Worm (Caenorhabditis elegans) whole organism, L2 larva: ENCODE results near the gene C16A11.5.

ENCODE experiments used
- C34F6.9 ChIP-seq: fragments of 150-350 bp; optimal IDR thresholded peaks from 2 replicates; lab custom pipeline; 2014; ENCODE audit warnings: missing biosample characterization, missing genetic modification characterization
- F13H6.1 ChIP-seq: sonication (generic microtip); optimal IDR thresholded peaks from 2 replicates; lab custom pipeline; 2016; ENCODE audit warnings: missing genetic modification characterization, missing compliant biosample characterization
- R02D3.7 ChIP-seq: fragments of 150-350 bp; optimal IDR thresholded peaks from 2 replicates; lab custom pipeline; 2014; ENCODE audit warnings: missing biosample characterization, missing genetic modification characterization
- Y55F3AM.14 ChIP-seq: fragments of 200-800 bp; sonication (Bioruptor generic); optimal IDR thresholded peaks from 2 replicates; lab custom pipeline; 2018; ENCODE audit warnings: mild to moderate bottlenecking, missing genetic modification characterization, missing compliant biosample characterization
- alr-1 ChIP-seq: fragments of 150-350 bp; optimal IDR thresholded peaks from 2 replicates; lab custom pipeline; 2014; ENCODE audit warnings: missing biosample characterization, missing genetic modification characterization
- aly-2 ChIP-seq: fragments of 150-350 bp; optimal IDR thresholded peaks from 2 replicates; lab custom pipeline; 2014; ENCODE audit warnings: missing biosample characterization, missing genetic modification characterization
- ama-1 ChIP-seq: fragments of 150-350 bp; optimal IDR thresholded peaks from 2 replicates; lab custom pipeline; 2018; ENCODE audit warnings: inconsistent platforms
- blmp-1 ChIP-seq: sonication (generic microtip); optimal IDR thresholded peaks from 2 replicates; lab custom pipeline; 2017; ENCODE audit warnings: missing genetic modification characterization, mild to moderate bottlenecking, missing compliant biosample characterization, antibody characterized with exemption, moderate library complexity; ENCODE audit not compliant: insufficient read depth
- ceh-82 ChIP-seq: fragments of 150-350 bp; optimal IDR thresholded peaks from 2 replicates; lab custom pipeline; 2014; ENCODE audit warnings: missing biosample characterization, missing genetic modification characterization
- egl-27 ChIP-seq: sonication (generic microtip); optimal IDR thresholded peaks from 3 replicates; lab custom pipeline; 2017; ENCODE audit warnings: missing biosample characterization, missing genetic modification reagents, missing genetic modification characterization
- elt-1 ChIP-seq: fragments of 150-350 bp; optimal IDR thresholded peaks from 2 replicates; lab custom pipeline; 2014; ENCODE audit warnings: missing biosample characterization, missing genetic modification characterization
- fos-1 ChIP-seq: fragments of 150-350 bp; optimal IDR thresholded peaks from 2 replicates; lab custom pipeline; 2014; ENCODE audit warnings: missing biosample characterization, missing genetic modification characterization
- gmeb-1 ChIP-seq: fragments of 150-350 bp; optimal IDR thresholded peaks from 2 replicates; lab custom pipeline; 2014; ENCODE audit warnings: missing biosample characterization, missing genetic modification characterization
- lin-11 ChIP-seq: fragments of 150-350 bp; sonication (generic microtip); optimal IDR thresholded peaks from 2 replicates; lab custom pipeline; 2014; ENCODE audit warnings: missing biosample characterization, missing genetic modification characterization, inconsistent platforms, mixed read lengths
- lin-13 ChIP-seq: fragments of 150-350 bp; optimal IDR thresholded peaks from 2 replicates; lab custom pipeline; 2014; ENCODE audit warnings: missing biosample characterization, missing genetic modification reagents, missing genetic modification characterization
- lin-39 ChIP-seq: fragments of 150-350 bp; optimal IDR thresholded peaks from 2 replicates; lab custom pipeline; 2014; ENCODE audit warnings: missing biosample characterization, missing genetic modification reagents, missing genetic modification characterization
- mab-5 ChIP-seq: fragments of 150-350 bp; optimal IDR thresholded peaks from 2 replicates; lab custom pipeline; 2014; ENCODE audit warnings: missing biosample characterization, missing genetic modification characterization
- mbf-1 ChIP-seq: sonication (generic microtip); optimal IDR thresholded peaks from 2 replicates; lab custom pipeline; 2017; ENCODE audit warnings: missing biosample characterization, missing genetic modification characterization
- mdl-1 ChIP-seq, 2 experiments: fragments of 150-350 bp in 1 of 2; sonication (generic microtip) in 1 of 2; optimal IDR thresholded peaks; 2 replicates each; lab custom pipeline; 2017; ENCODE audit warnings: missing biosample characterization in 2 of 2, missing genetic modification characterization in 2 of 2
- nhr-11 ChIP-seq: fragments of 150-350 bp; optimal IDR thresholded peaks from 2 replicates; lab custom pipeline; 2014; ENCODE audit warnings: missing biosample characterization, missing genetic modification characterization
- nhr-12 ChIP-seq: fragments of 150-350 bp; optimal IDR thresholded peaks from 2 replicates; lab custom pipeline; 2014; ENCODE audit warnings: missing biosample characterization, missing genetic modification characterization
- nhr-129 ChIP-seq: fragments of 150-350 bp; optimal IDR thresholded peaks from 2 replicates; lab custom pipeline; 2014; ENCODE audit warnings: missing biosample characterization, missing genetic modification characterization
- nhr-21 ChIP-seq: fragments of 150-350 bp; optimal IDR thresholded peaks from 2 replicates; lab custom pipeline; 2014; ENCODE audit warnings: missing biosample characterization, missing genetic modification characterization
- nhr-6 ChIP-seq: fragments of 150-350 bp; optimal IDR thresholded peaks from 2 replicates; lab custom pipeline; 2014; ENCODE audit warnings: missing biosample characterization, missing genetic modification characterization
- nhr-77 ChIP-seq: fragments of 150-350 bp; optimal IDR thresholded peaks from 2 replicates; lab custom pipeline; 2014; ENCODE audit warnings: missing biosample characterization, missing genetic modification characterization
- peb-1 ChIP-seq: fragments of 150-350 bp; optimal IDR thresholded peaks from 2 replicates; lab custom pipeline; 2014; ENCODE audit warnings: missing biosample characterization, missing genetic modification characterization
- sem-4 ChIP-seq: fragments of 150-350 bp; optimal IDR thresholded peaks from 2 replicates; lab custom pipeline; 2014; ENCODE audit warnings: missing biosample characterization, missing genetic modification reagents, missing genetic modification characterization
- skn-1 ChIP-seq: sonication (generic microtip); optimal IDR thresholded peaks from 2 replicates; lab custom pipeline; 2017; ENCODE audit warnings: missing biosample characterization, missing genetic modification characterization
- sma-3 ChIP-seq: sonication (generic microtip); optimal IDR thresholded peaks from 2 replicates; lab custom pipeline; 2016; ENCODE audit warnings: missing genetic modification reagents, missing genetic modification characterization, missing compliant biosample characterization
- snpc-4 ChIP-seq: fragments of 150-350 bp; optimal IDR thresholded peaks from 2 replicates; lab custom pipeline; 2014; ENCODE audit warnings: missing biosample characterization, missing genetic modification characterization
- unc-39 ChIP-seq: fragments of 150-350 bp; optimal IDR thresholded peaks from 2 replicates; lab custom pipeline; 2014; ENCODE audit warnings: missing biosample characterization, missing genetic modification characterization
- unc-55 ChIP-seq: fragments of 150-350 bp; sonication (generic microtip); optimal IDR thresholded peaks from 3 replicates; lab custom pipeline; 2014; ENCODE audit warnings: missing biosample characterization, missing genetic modification reagents, missing genetic modification characterization
- unc-62 ChIP-seq: fragments of 150-350 bp; optimal IDR thresholded peaks from 2 replicates; lab custom pipeline; 2014; ENCODE audit warnings: missing biosample characterization, missing genetic modification reagents, missing genetic modification characterization
- ztf-11 ChIP-seq: sonication (generic microtip); optimal IDR thresholded peaks from 2 replicates; lab custom pipeline; 2017; ENCODE audit warnings: missing biosample characterization, missing genetic modification characterization
- ztf-4 ChIP-seq: fragments of 150-350 bp; optimal IDR thresholded peaks from 2 replicates; lab custom pipeline; 2014; ENCODE audit warnings: missing biosample characterization, missing genetic modification characterization

C16A11.5 gene

DNA sequence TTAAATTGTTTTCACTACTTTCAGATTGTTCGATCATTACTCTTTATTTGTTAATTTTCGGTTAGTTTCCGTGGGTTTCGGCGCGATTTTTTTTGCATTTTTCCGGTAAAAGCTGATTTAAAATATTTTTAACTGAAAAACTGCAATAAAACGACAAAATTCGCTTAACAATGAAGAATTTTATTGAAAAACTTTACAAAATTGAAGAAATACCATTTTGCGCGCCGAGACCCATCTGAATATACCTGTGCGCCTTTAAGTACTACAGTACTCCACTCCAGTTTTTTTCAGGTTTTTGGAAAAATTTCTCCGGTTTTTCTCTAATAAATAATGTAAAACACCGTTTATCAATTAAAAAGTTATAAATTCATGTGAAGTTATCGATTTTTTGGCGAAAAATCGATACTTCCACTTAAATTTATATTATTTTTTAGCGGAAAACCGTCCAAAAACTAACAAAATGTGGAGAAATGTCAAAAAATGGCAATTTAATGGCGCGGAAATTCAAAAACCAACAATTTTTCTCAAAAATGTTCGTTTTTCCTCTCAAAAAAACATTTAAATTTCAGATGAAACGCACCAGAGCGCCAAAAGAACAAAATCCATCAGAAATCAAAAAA is 7.8 kb downstream of the C16A11.5 start, which contains the start of gene C16A11.10:
Gene C16A11.10, plus strand, starts transcription at position 570 of the 620 bp plus-strand sequence.
- TF ChIP-seq egl-27 (tag; lab: Kevin White, UChicago) (no peak), ama-1 (no peak), snpc-4 (tag; lab: Kevin White, UChicago) (no peak), sma-3 (GFP tag; lab: Kevin White, UChicago) (no peak), sem-4 (tag; lab: Kevin White, UChicago) (no peak), mbf-1 (tag; lab: Kevin White, UChicago) (no peak), nhr-12 (tag; lab: Kevin White, UChicago) (no peak), ceh-82 (no peak), unc-62 (GFP tag; lab: Kevin White, UChicago) (no peak), lin-11 (tag; lab: Kevin White, UChicago) (no peak), mdl-1 (tag; optimal IDR thresholded peaks at IDR 0.05; lab: Kevin White, UChicago) (no peak), Y55F3AM.14 (GFP tag; lab: Kevin White, UChicago) (no peak), lin-39 (no peak), aly-2 (tag; lab: Kevin White, UChicago) (no peak), gmeb-1 (tag; lab: Kevin White, UChicago) (no peak)
- TF ChIP-seq, all 48 proteins: peak for 0

DNA sequence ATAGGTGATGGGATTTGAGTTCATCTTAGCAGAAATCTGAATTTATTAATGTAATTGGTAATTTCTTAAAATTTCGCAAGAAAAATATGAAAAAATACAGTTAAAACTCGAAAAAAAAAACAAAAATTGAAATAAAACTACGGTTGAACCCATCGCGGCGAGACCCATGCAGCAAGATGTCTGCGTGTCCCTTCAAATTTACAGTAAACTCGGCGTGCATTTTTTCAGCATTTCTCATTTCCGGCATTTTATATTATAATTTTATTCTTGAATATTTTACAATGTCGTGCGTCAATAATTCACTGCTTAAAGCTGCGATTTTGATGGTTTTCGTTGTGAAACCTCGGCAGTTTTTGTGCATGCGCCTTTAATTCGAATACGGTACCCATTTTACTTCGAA is 12.9 kb downstream of the C16A11.5 start, which contains the start of gene fbxc-43:
Gene fbxc-43, minus strand, starts transcription at position 38 of the 400 bp plus-strand sequence.
- TF ChIP-seq aly-2 (tag; lab: Kevin White, UChicago) (no peak), nhr-11 (tag; lab: Kevin White, UChicago) (no peak), nhr-12 (tag; lab: Kevin White, UChicago) (no peak), fos-1 (tag; lab: Kevin White, UChicago) (no peak), lin-39 (no peak), sem-4 (tag; lab: Kevin White, UChicago) (no peak), R02D3.7 (tag; lab: Kevin White, UChicago) (no peak), mab-5 (tag; lab: Kevin White, UChicago) (no peak), ztf-4 (no peak), sma-3 (GFP tag; lab: Kevin White, UChicago) (no peak), elt-1 (tag; lab: Kevin White, UChicago) (no peak), blmp-1 (tag; lab: Kevin White, UChicago) (no peak)

DNA sequence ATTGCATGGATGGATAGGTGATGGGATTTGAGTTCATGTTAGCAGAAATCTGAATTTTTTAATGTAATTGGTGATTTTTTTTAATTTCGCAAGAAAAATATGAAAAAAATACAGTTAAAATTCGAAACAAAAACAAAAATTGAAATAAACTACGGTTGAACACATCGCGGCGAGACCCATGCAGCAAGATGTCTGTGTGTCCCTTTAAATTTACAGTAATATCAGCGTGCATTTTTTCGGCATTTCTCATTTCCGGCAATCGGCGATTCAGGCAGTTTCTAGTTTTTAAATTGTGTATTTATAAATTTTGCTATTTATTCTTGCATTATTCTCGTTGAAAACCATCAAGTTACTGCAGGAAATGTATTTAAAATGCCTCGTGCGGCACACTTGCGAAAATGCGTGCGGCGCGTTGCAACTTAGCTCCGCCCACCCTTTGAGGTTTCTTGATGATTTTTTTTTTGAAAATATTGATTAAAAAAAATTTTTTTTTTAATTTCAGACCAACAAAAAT is 14.7 kb downstream of the C16A11.5 start, which contains the start of the genes fbxc-44 and C16A11.2:
Gene fbxc-44, minus strand, starts transcription at position 51 of the 514 bp plus-strand sequence.
Gene C16A11.2, plus strand, starts transcription at position 503 of the 514 bp plus-strand sequence.
- TF ChIP-seq nhr-129 (tag; lab: Kevin White, UChicago) (peak; percentile 5), F13H6.1 (tag; lab: Kevin White, UChicago) (peak; percentile 22), lin-11 (tag; lab: Kevin White, UChicago) (peak; percentile 18), nhr-77 (tag; lab: Kevin White, UChicago) (no peak), gmeb-1 (tag; lab: Kevin White, UChicago) (peak; percentile 51), unc-55 (peak; percentile 45)
- TF ChIP-seq, all 48 proteins: peak for 5

DNA sequence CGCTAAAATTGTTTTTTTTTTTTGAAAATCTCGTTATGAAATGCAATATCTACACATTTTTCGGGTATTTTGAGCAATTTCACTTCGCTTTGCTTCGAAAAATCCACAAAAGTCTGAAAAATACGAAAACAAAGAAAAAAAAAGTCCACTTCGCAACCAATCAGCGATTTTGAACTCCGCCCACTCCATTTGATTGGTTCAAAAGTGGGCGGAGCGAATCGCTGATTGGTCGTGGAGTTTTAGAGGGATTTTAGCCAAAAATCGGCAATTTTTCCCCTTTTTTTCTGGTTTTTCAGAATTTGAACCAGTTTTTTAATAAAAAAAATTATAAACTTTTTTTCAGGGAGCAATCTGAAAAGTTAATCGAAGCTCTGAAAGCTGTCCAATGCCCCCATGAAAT is 15.9 kb downstream of the C16A11.5 start:
- TF ChIP-seq Y55F3AM.14 (GFP tag; lab: Kevin White, UChicago) (no peak), R02D3.7 (tag; lab: Kevin White, UChicago) (no peak), C34F6.9 (tag; lab: Kevin White, UChicago) (no peak), fos-1 (tag; lab: Kevin White, UChicago) (no peak), ztf-11 (tag; lab: Kevin White, UChicago) (no peak), mbf-1 (tag; lab: Kevin White, UChicago) (no peak), peb-1 (tag; lab: Kevin White, UChicago) (no peak), nhr-6 (tag; lab: Kevin White, UChicago) (no peak), alr-1 (tag; lab: Kevin White, UChicago) (no peak), lin-13 (no peak), unc-39 (tag; lab: Kevin White, UChicago) (no peak), nhr-11 (tag; lab: Kevin White, UChicago) (no peak), nhr-21 (tag; lab: Kevin White, UChicago) (no peak), ceh-82 (no peak), skn-1 (tag; lab: Kevin White, UChicago) (no peak)
